Worm (Caenorhabditis elegans) whole organism, L2 larva: Measurements from ENCODE around the gene F37C4.5.

Source experiments
- C34F6.9 ChIP-seq: fragments of 150-350 bp; optimal IDR thresholded peaks from 2 replicates; lab custom pipeline; 2014; ENCODE audit warnings: missing biosample characterization, missing genetic modification characterization
- F13H6.1 ChIP-seq: sonication (generic microtip); optimal IDR thresholded peaks from 2 replicates; lab custom pipeline; 2016; ENCODE audit warnings: missing genetic modification characterization, missing compliant biosample characterization
- R02D3.7 ChIP-seq: fragments of 150-350 bp; optimal IDR thresholded peaks from 2 replicates; lab custom pipeline; 2014; ENCODE audit warnings: missing biosample characterization, missing genetic modification characterization
- Y55F3AM.14 ChIP-seq: fragments of 200-800 bp; sonication (Bioruptor generic); optimal IDR thresholded peaks from 2 replicates; lab custom pipeline; 2018; ENCODE audit warnings: mild to moderate bottlenecking, missing genetic modification characterization, missing compliant biosample characterization
- ZK546.5 ChIP-seq: sonication (generic microtip); optimal IDR thresholded peaks from 2 replicates; lab custom pipeline; 2017; ENCODE audit warnings: missing biosample characterization, missing genetic modification characterization
- alr-1 ChIP-seq: fragments of 150-350 bp; optimal IDR thresholded peaks from 2 replicates; lab custom pipeline; 2014; ENCODE audit warnings: missing biosample characterization, missing genetic modification characterization
- aly-2 ChIP-seq: fragments of 150-350 bp; optimal IDR thresholded peaks from 2 replicates; lab custom pipeline; 2014; ENCODE audit warnings: missing biosample characterization, missing genetic modification characterization
- crh-2 ChIP-seq: sonication (generic microtip); optimal IDR thresholded peaks from 2 replicates; lab custom pipeline; 2017; ENCODE audit warnings: missing biosample characterization, missing genetic modification characterization
- egl-27 ChIP-seq: sonication (generic microtip); optimal IDR thresholded peaks from 3 replicates; lab custom pipeline; 2017; ENCODE audit warnings: missing biosample characterization, missing genetic modification reagents, missing genetic modification characterization
- elt-1 ChIP-seq: fragments of 150-350 bp; optimal IDR thresholded peaks from 2 replicates; lab custom pipeline; 2014; ENCODE audit warnings: missing biosample characterization, missing genetic modification characterization
- fos-1 ChIP-seq: fragments of 150-350 bp; optimal IDR thresholded peaks from 2 replicates; lab custom pipeline; 2014; ENCODE audit warnings: missing biosample characterization, missing genetic modification characterization
- gmeb-1 ChIP-seq: fragments of 150-350 bp; optimal IDR thresholded peaks from 2 replicates; lab custom pipeline; 2014; ENCODE audit warnings: missing biosample characterization, missing genetic modification characterization
- lin-11 ChIP-seq: fragments of 150-350 bp; sonication (generic microtip); optimal IDR thresholded peaks from 2 replicates; lab custom pipeline; 2014; ENCODE audit warnings: missing biosample characterization, missing genetic modification characterization, inconsistent platforms, mixed read lengths
- lin-13 ChIP-seq: fragments of 150-350 bp; optimal IDR thresholded peaks from 2 replicates; lab custom pipeline; 2014; ENCODE audit warnings: missing biosample characterization, missing genetic modification reagents, missing genetic modification characterization
- lin-39 ChIP-seq: fragments of 150-350 bp; optimal IDR thresholded peaks from 2 replicates; lab custom pipeline; 2014; ENCODE audit warnings: missing biosample characterization, missing genetic modification reagents, missing genetic modification characterization
- mab-5 ChIP-seq: fragments of 150-350 bp; optimal IDR thresholded peaks from 2 replicates; lab custom pipeline; 2014; ENCODE audit warnings: missing biosample characterization, missing genetic modification characterization
- mbf-1 ChIP-seq: sonication (generic microtip); optimal IDR thresholded peaks from 2 replicates; lab custom pipeline; 2017; ENCODE audit warnings: missing biosample characterization, missing genetic modification characterization
- mdl-1 ChIP-seq, 2 experiments: fragments of 150-350 bp in 1 of 2; sonication (generic microtip) in 1 of 2; optimal IDR thresholded peaks; 2 replicates each; lab custom pipeline; 2017; ENCODE audit warnings: missing biosample characterization in 2 of 2, missing genetic modification characterization in 2 of 2
- nhr-10 ChIP-seq: sonication (generic microtip); optimal IDR thresholded peaks from 2 replicates; lab custom pipeline; 2017; ENCODE audit warnings: missing biosample characterization, missing genetic modification characterization
- nhr-11 ChIP-seq: fragments of 150-350 bp; optimal IDR thresholded peaks from 2 replicates; lab custom pipeline; 2014; ENCODE audit warnings: missing biosample characterization, missing genetic modification characterization
- nhr-129 ChIP-seq: fragments of 150-350 bp; optimal IDR thresholded peaks from 2 replicates; lab custom pipeline; 2014; ENCODE audit warnings: missing biosample characterization, missing genetic modification characterization
- nhr-21 ChIP-seq: fragments of 150-350 bp; optimal IDR thresholded peaks from 2 replicates; lab custom pipeline; 2014; ENCODE audit warnings: missing biosample characterization, missing genetic modification characterization
- nhr-237 ChIP-seq: fragments of 150-350 bp; optimal IDR thresholded peaks from 2 replicates; lab custom pipeline; 2014; ENCODE audit warnings: missing biosample characterization, missing genetic modification characterization
- nhr-6 ChIP-seq: fragments of 150-350 bp; optimal IDR thresholded peaks from 2 replicates; lab custom pipeline; 2014; ENCODE audit warnings: missing biosample characterization, missing genetic modification characterization
- peb-1 ChIP-seq: fragments of 150-350 bp; optimal IDR thresholded peaks from 2 replicates; lab custom pipeline; 2014; ENCODE audit warnings: missing biosample characterization, missing genetic modification characterization
- sem-4 ChIP-seq: fragments of 150-350 bp; optimal IDR thresholded peaks from 2 replicates; lab custom pipeline; 2014; ENCODE audit warnings: missing biosample characterization, missing genetic modification reagents, missing genetic modification characterization
- skn-1 ChIP-seq: sonication (generic microtip); optimal IDR thresholded peaks from 2 replicates; lab custom pipeline; 2017; ENCODE audit warnings: missing biosample characterization, missing genetic modification characterization
- sma-3 ChIP-seq: sonication (generic microtip); optimal IDR thresholded peaks from 2 replicates; lab custom pipeline; 2016; ENCODE audit warnings: missing genetic modification reagents, missing genetic modification characterization, missing compliant biosample characterization
- sma-9 ChIP-seq, 2 experiments: fragments of 150-350 bp in 1 of 2; sonication (generic microtip) in 1 of 2; optimal IDR thresholded peaks; 2 replicates each; lab custom pipeline; 2014 to 2016; ENCODE audit warnings: missing genetic modification characterization in 2 of 2, mild to moderate bottlenecking in 1 of 2, missing biosample characterization in 1 of 2, missing compliant biosample characterization in 1 of 2, missing genetic modification reagents in 1 of 2, moderate library complexity in 1 of 2
- unc-62 ChIP-seq: fragments of 150-350 bp; optimal IDR thresholded peaks from 2 replicates; lab custom pipeline; 2014; ENCODE audit warnings: missing biosample characterization, missing genetic modification reagents, missing genetic modification characterization
- ztf-11 ChIP-seq: sonication (generic microtip); optimal IDR thresholded peaks from 2 replicates; lab custom pipeline; 2017; ENCODE audit warnings: missing biosample characterization, missing genetic modification characterization
- ztf-4 ChIP-seq: fragments of 150-350 bp; optimal IDR thresholded peaks from 2 replicates; lab custom pipeline; 2014; ENCODE audit warnings: missing biosample characterization, missing genetic modification characterization

Gene F37C4.5

DNA sequence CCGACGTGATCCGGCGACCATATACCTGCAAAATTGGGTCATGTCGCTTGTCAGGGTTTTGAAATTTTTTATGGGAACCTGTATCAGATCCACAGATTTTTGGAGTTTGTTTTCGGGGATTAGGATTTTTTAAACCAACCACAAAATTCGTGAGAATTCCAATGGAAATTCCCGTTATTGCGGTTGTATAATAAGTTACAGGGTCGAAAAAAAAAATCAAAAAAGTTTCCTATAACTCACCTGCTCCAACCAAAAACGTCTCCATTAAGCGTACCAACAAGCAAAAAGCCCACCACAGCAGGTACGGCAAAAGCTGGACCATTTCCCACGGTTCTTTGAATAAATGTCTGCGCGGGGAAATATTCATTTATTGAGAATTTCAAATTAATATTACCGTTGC is 10.7 kb downstream of the F37C4.5 start:
- TF ChIP-seq fos-1 (no peak), skn-1 (no peak), C34F6.9 (tag; lab: Kevin White, UChicago) (no peak), sem-4 (tag; lab: Kevin White, UChicago) (no peak), ztf-11 (no peak), F13H6.1 (tag; lab: Kevin White, UChicago) (no peak), sma-9 (GFP tag; optimal IDR thresholded peaks at IDR 0.05; lab: Kevin White, UChicago) (no peak), sma-9 (tag; optimal IDR thresholded peaks at IDR 0.05; lab: Kevin White, UChicago) (no peak), nhr-10 (tag; lab: Kevin White, UChicago) (no peak), gmeb-1 (no peak), peb-1 (tag; lab: Kevin White, UChicago) (no peak), elt-1 (tag; lab: Kevin White, UChicago) (no peak), Y55F3AM.14 (GFP tag; lab: Kevin White, UChicago) (no peak), mdl-1 (tag; optimal IDR thresholded peaks at IDR 0.05; lab: Kevin White, UChicago) (no peak), mab-5 (tag; lab: Kevin White, UChicago) (no peak), ZK546.5 (tag; lab: Kevin White, UChicago) (no peak), mbf-1 (tag; lab: Kevin White, UChicago) (no peak), nhr-21 (tag; lab: Kevin White, UChicago) (no peak), crh-2 (tag; lab: Kevin White, UChicago) (no peak), aly-2 (tag; lab: Kevin White, UChicago) (no peak), nhr-129 (tag; lab: Kevin White, UChicago) (no peak)

DNA sequence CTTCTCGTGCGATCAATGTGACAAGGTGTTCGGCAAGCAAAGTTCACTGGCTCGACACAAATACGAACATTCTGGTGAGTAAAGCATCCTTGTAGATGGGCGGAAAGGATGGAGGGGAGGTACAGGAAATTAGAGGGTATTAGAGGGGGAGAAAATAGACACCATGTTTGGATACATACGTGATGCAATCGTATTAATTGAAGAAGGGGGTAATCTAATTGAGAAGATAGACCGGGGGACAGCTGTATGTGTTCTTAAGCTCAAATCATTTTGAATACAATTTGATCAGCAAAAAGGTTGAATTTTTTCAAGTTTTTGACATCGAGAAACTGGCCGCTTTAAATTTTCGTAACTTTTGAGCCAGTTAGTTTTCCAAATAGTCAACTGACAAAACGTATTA is 13.2 kb downstream of the F37C4.5 start:
- TF ChIP-seq alr-1 (tag; lab: Kevin White, UChicago) (no peak), nhr-237 (no peak), ztf-4 (no peak), mbf-1 (tag; lab: Kevin White, UChicago) (no peak), C34F6.9 (tag; lab: Kevin White, UChicago) (no peak), sma-9 (GFP tag; optimal IDR thresholded peaks at IDR 0.05; lab: Kevin White, UChicago) (no peak), sma-9 (tag; optimal IDR thresholded peaks at IDR 0.05; lab: Kevin White, UChicago) (no peak), ztf-11 (no peak)

DNA sequence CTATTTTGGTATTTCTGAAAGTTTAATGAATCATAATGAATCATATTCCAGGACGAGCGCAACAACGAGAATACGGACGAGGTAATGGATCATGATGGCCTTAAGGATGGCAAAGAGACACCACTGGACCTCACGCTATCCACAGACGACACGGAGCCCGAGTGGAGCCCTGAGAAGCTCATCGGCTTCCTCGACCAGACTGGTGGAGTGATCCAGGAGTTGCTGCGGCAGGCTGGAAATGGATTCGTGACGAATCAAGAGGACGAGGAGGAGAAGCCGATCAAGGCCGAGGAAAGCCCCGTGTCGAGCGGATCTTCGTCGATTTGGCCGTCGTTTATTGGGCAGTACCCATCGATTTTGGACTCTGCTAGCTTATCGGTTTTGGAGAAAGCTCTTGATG is 14.1 kb downstream of the F37C4.5 start:
- TF ChIP-seq unc-62 (GFP tag; lab: Kevin White, UChicago) (no peak), alr-1 (tag; lab: Kevin White, UChicago) (no peak)

DNA sequence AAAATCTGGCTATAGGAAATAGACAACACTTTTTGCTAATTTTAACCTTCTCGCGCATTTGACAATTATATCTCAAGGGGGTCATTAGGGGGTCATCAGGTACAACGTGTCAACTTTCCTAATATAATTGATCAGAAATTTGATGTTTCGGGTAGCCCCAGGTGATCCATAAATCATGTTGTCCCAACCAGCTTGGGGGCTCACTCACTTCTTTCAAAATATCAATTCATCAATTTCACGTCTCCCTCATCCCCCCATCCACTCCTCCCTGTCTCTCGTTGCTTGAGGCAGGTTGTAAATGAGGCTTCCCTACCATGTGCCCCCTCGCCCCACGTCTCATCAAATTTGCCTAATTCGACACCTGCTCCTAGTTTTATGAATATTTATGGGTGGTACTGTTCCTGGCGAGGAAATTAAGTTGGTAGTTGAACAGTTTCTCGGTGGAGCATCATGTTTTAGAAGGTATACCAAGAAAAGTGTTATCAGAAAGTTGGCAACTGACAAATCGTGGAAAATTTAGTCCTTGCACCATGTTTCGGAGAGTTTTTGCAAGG is 15.5 kb downstream of the F37C4.5 start:
- peak; percentile 81 for TF ChIP-seq mab-5 (tag; lab: Kevin White, UChicago)
- peak; percentile 49 for TF ChIP-seq lin-39 (tag; lab: Kevin White, UChicago)
- no peak for TF ChIP-seq nhr-11 (tag; lab: Kevin White, UChicago)
- TF ChIP-seq, all 48 proteins: peak for 2

DNA sequence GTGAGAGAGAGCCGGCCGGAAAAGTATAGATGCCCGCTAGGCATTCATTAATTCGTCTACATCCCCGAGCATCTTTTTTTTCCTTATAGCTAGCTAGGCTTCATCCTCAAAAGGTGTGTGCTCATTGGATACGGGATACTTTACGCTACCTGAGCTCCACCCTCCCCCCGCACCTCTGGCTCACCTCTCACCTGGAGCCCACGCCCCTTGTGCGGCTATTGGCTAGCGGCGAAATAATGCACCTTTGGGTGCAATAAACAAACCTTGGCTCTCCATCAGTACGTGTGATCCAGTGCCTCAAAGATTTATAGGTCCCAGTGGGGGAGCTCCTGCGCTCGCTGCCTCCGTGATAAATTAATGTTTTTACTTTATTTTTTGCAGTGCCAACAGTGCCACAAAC is 17.4 kb downstream of the F37C4.5 start:
- TF ChIP-seq C34F6.9 (tag; lab: Kevin White, UChicago) (no peak), mab-5 (tag; lab: Kevin White, UChicago) (peak; percentile 62), lin-11 (no peak)

DNA sequence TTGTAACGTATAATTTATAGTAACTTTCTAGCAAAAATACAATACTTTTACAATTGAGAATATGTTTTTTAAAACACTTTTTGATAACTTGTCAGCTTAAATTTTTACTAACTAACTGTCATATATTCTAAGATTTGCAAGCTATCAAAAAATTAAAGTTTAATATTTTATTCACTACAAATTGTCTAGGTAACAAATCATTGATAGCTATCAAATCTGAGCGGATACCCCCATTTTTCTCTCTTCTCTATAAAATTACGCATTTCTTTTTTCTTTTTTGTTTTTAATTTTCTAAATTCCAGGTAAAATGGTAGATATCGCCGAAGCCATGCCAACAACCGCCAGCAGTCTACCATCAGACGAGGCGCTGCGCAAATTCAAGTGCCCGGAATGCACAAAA is 18.1 kb downstream of the F37C4.5 start, which contains the start of gene zag-1:
TSS of gene zag-1 (plus strand) at position 301 of the 400 bp plus-strand sequence.
- no peak for TF ChIP-seq lin-13 (GFP tag; lab: Kevin White, UChicago)
- TF ChIP-seq fos-1 = no peak
- TF ChIP-seq aly-2 (tag; lab: Kevin White, UChicago) = no peak
- TF ChIP-seq R02D3.7 (tag; lab: Kevin White, UChicago) = no peak
- TF ChIP-seq ZK546.5 (tag; lab: Kevin White, UChicago) = no peak
- TF ChIP-seq ztf-4 = no peak
- TF ChIP-seq egl-27 (tag; lab: Kevin White, UChicago) = no peak
- no peak for TF ChIP-seq nhr-6
- no peak for TF ChIP-seq sma-3 (GFP tag; lab: Kevin White, UChicago)
